Fruit fly (Drosophila melanogaster): ENCODE results near the gene PIG-F.

PIG-F gene

dm6 chr3L:19649374-19649948 lies 37.2 kb downstream of the PIG-F start, which contains the start of gene Oat (continued):
- TF ChIP-seq Sry-δ (GFP tag; optimal IDR thresholded peaks at IDR 0.05) = no peak
- no peak for TF ChIP-seq CG15011 (GFP tag; optimal IDR thresholded peaks at IDR 0.05)
- TF ChIP-seq chinmo (GFP tag; IDR thresholded peaks at IDR 0.05; ENCODE audit: partially characterized antibody) = 0 out of 4 replicates have a peak, but pooled peaks have one; percentile 29
- no peak for TF ChIP-seq ind (GFP tag; optimal IDR thresholded peaks at IDR 0.05)
- TF ChIP-seq dysf (GFP tag; IDR thresholded peaks at IDR 0.05) = no peak
- no peak for TF ChIP-seq maf-S (GFP tag; optimal IDR thresholded peaks at IDR 0.05)

- peak; percentile 73 for TF ChIP-seq CG16813 (GFP tag; IDR thresholded peaks at IDR 0.05; ENCODE audit: partially characterized antibody)
- TF ChIP-seq cad (GFP tag; optimal IDR thresholded peaks at IDR 0.05) = no peak
- TF ChIP-seq Oaz (GFP tag; IDR thresholded peaks at IDR 0.05) = no peak
- TF ChIP-seq inv (GFP tag; IDR thresholded peaks at IDR 0.05; ENCODE audit: partially characterized antibody) = peak; percentile 37; the same call in 1 of the 2 replicates
- TF ChIP-seq CG10147 (GFP tag; optimal IDR thresholded peaks at IDR 0.05) = no peak
- TF ChIP-seq D19B (GFP tag; optimal IDR thresholded peaks at IDR 0.05) = peak; percentile 90
- TF ChIP-seq sqz (GFP tag; optimal IDR thresholded peaks at IDR 0.05) = no peak
- no peak for TF ChIP-seq CG1603 (tag; optimal IDR thresholded peaks at IDR 0.05)
- TF ChIP-seq Tbp (GFP tag; optimal IDR thresholded peaks at IDR 0.05) = no peak
- TF ChIP-seq CG14965 (GFP tag; optimal IDR thresholded peaks at IDR 0.05; ENCODE audit: borderline replicate concordance) = no peak
- no peak for TF ChIP-seq en (GFP tag; optimal IDR thresholded peaks at IDR 0.05)
- TF ChIP-seq CG11504 (tag; optimal IDR thresholded peaks at IDR 0.05) = no peak
- no peak for TF ChIP-seq Camta (GFP tag; optimal IDR thresholded peaks at IDR 0.05)
- no peak for TF ChIP-seq Dek (tag; optimal IDR thresholded peaks at IDR 0.05)
- no peak for TF ChIP-seq CG15073 (GFP tag; optimal IDR thresholded peaks at IDR 0.05)
- no peak for TF ChIP-seq C15 (GFP tag; IDR thresholded peaks at IDR 0.05)
- peak; percentile 83 for TF ChIP-seq tna (GFP tag; IDR thresholded peaks at IDR 0.05; ENCODE audit: partially characterized antibody)
- TF ChIP-seq lbe (GFP tag; optimal IDR thresholded peaks at IDR 0.05) = no peak
- no peak for TF ChIP-seq sens-2 (GFP tag; IDR thresholded peaks at IDR 0.05)
- TF ChIP-seq odd (GFP tag; optimal IDR thresholded peaks at IDR 0.05) = no peak
- TF ChIP-seq CG14860 (GFP tag; IDR thresholded peaks at IDR 0.05; ENCODE audit: partially characterized antibody) = peak; percentile 74
- TF ChIP-seq ken (GFP tag; IDR thresholded peaks at IDR 0.05) = no peak
- TF ChIP-seq Lpt (GFP tag; optimal IDR thresholded peaks at IDR 0.05) = no peak
- TF ChIP-seq mld (GFP tag; IDR thresholded peaks at IDR 0.05; ENCODE audit: partially characterized antibody) = peak; percentile 79
- peak in 1 of 2 experiments; percentile 33 for TF ChIP-seq eve (GFP tag; optimal IDR thresholded peaks at IDR 0.05)
- TF ChIP-seq Scr (GFP tag; IDR thresholded peaks at IDR 0.05; ENCODE audit: partially characterized antibody) = peak; percentile 64
- peak; percentile 45; the same call in 1 of the 3 replicates for TF ChIP-seq zen2 (GFP tag; IDR thresholded peaks at IDR 0.05; ENCODE audit: partially characterized antibody)
- no peak for TF ChIP-seq grau (tag; optimal IDR thresholded peaks at IDR 0.05)
- TF ChIP-seq CG11560 (tag; IDR thresholded peaks at IDR 0.05) = no peak
- TF ChIP-seq Hr78 (GFP tag; optimal IDR thresholded peaks at IDR 0.05) = no peak
- TF ChIP-seq Six4 (GFP tag; optimal IDR thresholded peaks at IDR 0.05) = no peak
- TF ChIP-seq CG2199 (GFP tag; IDR thresholded peaks at IDR 0.05) = no peak
- TF ChIP-seq fd64A (GFP tag; optimal IDR thresholded peaks at IDR 0.05) = no peak
- TF ChIP-seq CG11093 (GFP tag; IDR thresholded peaks at IDR 0.05) = no peak
- peak; percentile 72 for TF ChIP-seq CG7963 (GFP tag; IDR thresholded peaks at IDR 0.05; ENCODE audit: partially characterized antibody)
- no peak for TF ChIP-seq CG8765 (GFP tag; IDR thresholded peaks at IDR 0.05)
- no peak; the same call in 1 of the 2 replicates for TF ChIP-seq bbx (GFP tag; IDR thresholded peaks at IDR 0.05; ENCODE audit: partially characterized antibody)
- no peak for TF ChIP-seq CG32767 (GFP tag; IDR thresholded peaks at IDR 0.05)
- TF ChIP-seq CG4328 (GFP tag; optimal IDR thresholded peaks at IDR 0.05) = no peak
- no peak for TF ChIP-seq CG17361 (GFP tag; IDR thresholded peaks at IDR 0.05)
- peak; percentile 74; the same call in 1 of the 2 replicates for TF ChIP-seq nerfin-2 (GFP tag; IDR thresholded peaks at IDR 0.05; ENCODE audit: partially characterized antibody)
Measured at dm6 chr3L:19650121-19650520, 37.9 kb downstream of the PIG-F start.

Data from whole organism, embryonic.